Fruit fly (Drosophila melanogaster) whole organism, wandering third instar larva: ENCODE data around the gene csw.

ENCODE experiments used
- Hr83 ChIP-seq: fragments of 200-300 bp; sonication (Bioruptor generic); optimal IDR thresholded peaks from 2 replicates; lab custom pipeline; 2016; ENCODE audit warnings: missing biosample characterization, mild to moderate bottlenecking, missing genetic modification characterization, moderate library complexity; ENCODE audit not compliant: poor library complexity, severe bottlenecking
- Mio ChIP-seq: sonication (Bioruptor generic); optimal IDR thresholded peaks from 2 replicates; lab custom pipeline; 2016; ENCODE audit warnings: missing biosample characterization, missing genetic modification characterization
- Myc ChIP-seq: fragments of >200 bp; optimal IDR thresholded peaks from 2 replicates; lab custom pipeline; 2017
- Rel ChIP-seq, 2 experiments: fragments of 200-800 bp; sonication (Bioruptor generic) in 1 of 2; optimal IDR thresholded peaks; 2 replicates in 1 of 2; 3 replicates in 1 of 2; lab custom pipeline; 2016 to 2019; ENCODE audit warnings: mild to moderate bottlenecking in 2 of 2, missing biosample characterization in 2 of 2, missing genetic modification characterization in 2 of 2, moderate library complexity in 1 of 2
- Sp1 ChIP-seq: fragments of 200-800 bp; sonication (Bioruptor generic); optimal IDR thresholded peaks from 3 replicates; lab custom pipeline; 2019; ENCODE audit warnings: missing biosample characterization, mild to moderate bottlenecking, missing genetic modification characterization, moderate library complexity
- brk ChIP-seq: fragments of 200-800 bp; sonication (Bioruptor generic); optimal IDR thresholded peaks from 2 replicates; lab custom pipeline; 2016; ENCODE audit warnings: missing biosample characterization, mild to moderate bottlenecking, missing genetic modification characterization
- dl ChIP-seq, 2 experiments: fragments of 175-275, 200-275 bp in 1 of 2; fragments of 200-275 bp in 1 of 2; sonication (Bioruptor generic); optimal IDR thresholded peaks; lab custom pipeline; 2018; ENCODE audit warnings: mild to moderate bottlenecking in 2 of 2, missing biosample characterization in 2 of 2, missing genetic modification characterization in 2 of 2, moderate library complexity in 2 of 2; ENCODE audit not compliant: partially characterized antibody in 2 of 2, insufficient read depth in 1 of 2
- dmrt93B ChIP-seq: fragments of 200-800 bp; sonication (Bioruptor generic); optimal IDR thresholded peaks from 2 replicates; lab custom pipeline; 2018; ENCODE audit warnings: missing biosample characterization, mild to moderate bottlenecking, missing genetic modification characterization
- dsf ChIP-seq: sonication (Bioruptor generic); optimal IDR thresholded peaks from 2 replicates; lab custom pipeline; 2016; ENCODE audit warnings: missing biosample characterization, missing genetic modification characterization, borderline replicate concordance
- fru ChIP-seq: fragments of 200-800 bp; sonication (Bioruptor generic); optimal IDR thresholded peaks from 3 replicates; lab custom pipeline; 2016; ENCODE audit warnings: missing biosample characterization, mild to moderate bottlenecking, missing genetic modification characterization
- jim ChIP-seq: fragments of 175-275, 200-325 bp; sonication (Bioruptor generic); optimal IDR thresholded peaks from 2 replicates; lab custom pipeline; 2016; ENCODE audit warnings: missing biosample characterization, mild to moderate bottlenecking, missing genetic modification characterization

DNA sequence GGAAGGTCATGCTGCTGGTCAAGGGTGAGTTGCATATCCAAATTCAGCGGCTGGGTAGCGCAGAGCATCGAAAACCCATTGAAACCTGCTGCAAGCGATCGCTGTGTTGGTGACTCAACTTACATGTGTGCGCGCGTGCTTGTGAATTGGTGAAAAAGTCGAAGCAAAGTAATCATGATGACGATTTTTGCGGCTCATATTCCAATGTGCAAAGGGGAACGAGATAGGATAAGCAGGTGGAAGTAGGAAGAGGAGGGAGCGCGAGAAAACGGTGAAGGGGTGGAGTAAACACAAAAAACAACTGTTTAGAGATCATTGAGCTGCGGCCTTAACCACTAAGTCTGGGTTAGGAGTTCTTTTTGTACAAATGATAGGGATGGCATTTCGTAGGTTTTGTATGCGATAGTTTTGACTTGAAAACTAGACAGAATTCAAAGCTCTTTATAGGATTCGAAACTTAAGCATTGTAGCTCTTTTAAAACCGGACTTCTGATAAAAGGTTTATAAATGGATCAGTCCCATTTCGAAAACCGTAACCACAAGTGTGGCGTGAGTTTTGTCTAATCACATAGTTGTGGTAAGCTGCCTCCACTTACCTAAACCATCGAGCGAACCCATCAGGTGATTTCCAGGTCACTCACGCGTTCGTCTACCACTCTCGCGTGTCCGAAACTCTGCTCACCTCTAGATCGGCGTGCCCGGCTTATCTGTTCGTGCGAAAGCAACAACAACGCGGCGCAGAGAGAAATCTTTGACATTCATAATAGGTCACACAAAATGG is 51.8 kb downstream of the csw start:
- TF ChIP-seq brk (GFP tag; lab: Kevin White, UChicago) (no peak), Rel (GFP tag; optimal IDR thresholded peaks at IDR 0.05; lab: Kevin White, UChicago) (no peak), Rel (tag; optimal IDR thresholded peaks at IDR 0.05; lab: Kevin White, UChicago) (peak; percentile 4), Sp1 (GFP tag; lab: Kevin White, UChicago) (peak; percentile 65), Mio (GFP tag; lab: Kevin White, UChicago) (no peak), jim (no peak), dl (GFP tag; optimal IDR thresholded peaks at IDR 0.05; lab: Kevin White, UChicago; ENCODE audit: insufficient read depth in 1 of 2, partially characterized antibody in 2 of 2) (no peak), Myc (lab: Kevin White, UChicago) (no peak), dsf (no peak), fru (GFP tag; lab: Kevin White, UChicago) (peak; percentile 66), Hr83 (GFP tag; lab: Kevin White, UChicago) (no peak), dmrt93B (GFP tag; lab: Kevin White, UChicago) (peak; percentile 41)
